ENCODE assay signal across 1 fruit fly cellular context in genomic region chr3L:339072-339471, dm6.
A peak's percentile ranks its signal among the peaks of the same experiment; 100 is the strongest.
TF ChIP-seq lines count a peak whose summit lies in the region.

No protein-coding gene starts in this region.

TF ChIP-seq in whole organism, embryonic, 481 proteins besides CTCF, POLR2A, EP300 and RAD21 (continued from another document and continues in another):
- TF ChIP-seq Usf (GFP tag; optimal IDR thresholded peaks at IDR 0.05; lab: Kevin White, UChicago) (no peak), otp (GFP tag; IDR thresholded peaks at IDR 0.05; lab: Robert Waterston, UW) (no peak), gem (tag; optimal IDR thresholded peaks at IDR 0.05; lab: Kevin White, UChicago) (no peak), CG1233 (GFP tag; optimal IDR thresholded peaks at IDR 0.05; lab: Kevin White, UChicago) (no peak), Gsc (GFP tag; IDR thresholded peaks at IDR 0.05; lab: Robert Waterston, UW) (no peak), B-H1 (GFP tag; IDR thresholded peaks at IDR 0.05; lab: Robert Waterston, UW) (no peak), Dll (GFP tag; IDR thresholded peaks at IDR 0.05; lab: Robert Waterston, UW; ENCODE audit: partially characterized antibody) (no peak), CoRest (tag; optimal IDR thresholded peaks at IDR 0.05; lab: Kevin White, UChicago) (no peak), bsh (GFP tag; optimal IDR thresholded peaks at IDR 0.05; lab: Kevin White, UChicago) (no peak), CG9215 (GFP tag; IDR thresholded peaks at IDR 0.05; lab: Robert Waterston, UW) (no peak), bigmax (GFP tag; optimal IDR thresholded peaks at IDR 0.05; lab: Kevin White, UChicago) (no peak), CG7556 (GFP tag; optimal IDR thresholded peaks at IDR 0.05; lab: Kevin White, UChicago) (no peak), ranshi (GFP tag; IDR thresholded peaks at IDR 0.05; lab: Robert Waterston, UW) (no peak), z (GFP tag; IDR thresholded peaks at IDR 0.05; lab: Robert Waterston, UW) (no peak), CG42726 (GFP tag; IDR thresholded peaks at IDR 0.05; lab: Robert Waterston, UW; ENCODE audit: partially characterized antibody) (no peak), CG17328 (GFP tag; IDR thresholded peaks at IDR 0.05; lab: Robert Waterston, UW) (no peak), CG3281 (GFP tag; optimal IDR thresholded peaks at IDR 0.05; lab: Kevin White, UChicago) (peak; percentile 15), mirr (GFP tag; optimal IDR thresholded peaks at IDR 0.05; lab: Kevin White, UChicago) (peak; percentile 31), tna (GFP tag; IDR thresholded peaks at IDR 0.05; lab: Robert Waterston, UW; ENCODE audit: partially characterized antibody) (no peak), CG34224 (GFP tag; IDR thresholded peaks at IDR 0.05; lab: Robert Waterston, UW; ENCODE audit: partially characterized antibody) (no peak), CG10543 (GFP tag; optimal IDR thresholded peaks at IDR 0.05; lab: Kevin White, UChicago) (peak; percentile 24), esg (GFP tag; conservative IDR thresholded peaks at IDR 0.05; lab: Robert Waterston, UW) (no peak), fd64A (GFP tag; optimal IDR thresholded peaks at IDR 0.05; lab: Kevin White, UChicago) (no peak), Lhr (GFP tag; optimal IDR thresholded peaks at IDR 0.05; lab: Kevin White, UChicago) (no peak), ewg (GFP tag; optimal IDR thresholded peaks at IDR 0.05; lab: Kevin White, UChicago) (no peak), Gug (GFP tag; IDR thresholded peaks at IDR 0.05; lab: Robert Waterston, UW) (no peak), fu2 (GFP tag; optimal IDR thresholded peaks at IDR 0.05; lab: Kevin White, UChicago) (no peak), Nf-YB (GFP tag; optimal IDR thresholded peaks at IDR 0.05; lab: Kevin White, UChicago) (no peak), HLH4C (GFP tag; IDR thresholded peaks at IDR 0.05; lab: Robert Waterston, UW; ENCODE audit: partially characterized antibody) (no peak), wdn (GFP tag; IDR thresholded peaks at IDR 0.05; lab: Robert Waterston, UW) (0 out of 2 replicates have a peak, but pooled peaks have one; percentile 19), CG7786 (GFP tag; optimal IDR thresholded peaks at IDR 0.05; lab: Kevin White, UChicago) (no peak), CG15479 (GFP tag; optimal IDR thresholded peaks at IDR 0.05; lab: Kevin White, UChicago) (no peak), CG14050 (GFP tag; IDR thresholded peaks at IDR 0.05; lab: Robert Waterston, UW) (no peak; the same call in 2 of the 3 replicates), tin (GFP tag; optimal IDR thresholded peaks at IDR 0.05; lab: Kevin White, UChicago) (no peak), CG4730 (GFP tag; IDR thresholded peaks at IDR 0.05; lab: Robert Waterston, UW) (no peak), CG15011 (GFP tag; optimal IDR thresholded peaks at IDR 0.05; lab: Kevin White, UChicago) (no peak), CG10366 (GFP tag; IDR thresholded peaks at IDR 0.05; lab: Robert Waterston, UW) (peak; percentile 82), ham (GFP tag; IDR thresholded peaks at IDR 0.05; lab: Robert Waterston, UW) (no peak), p53 (GFP tag; optimal IDR thresholded peaks at IDR 0.05; lab: Kevin White, UChicago) (no peak), CG7963 (GFP tag; IDR thresholded peaks at IDR 0.05; lab: Robert Waterston, UW; ENCODE audit: partially characterized antibody) (no peak), repo (GFP tag; optimal IDR thresholded peaks at IDR 0.05; lab: Kevin White, UChicago) (no peak), CG9609 (GFP tag; optimal IDR thresholded peaks at IDR 0.05; lab: Kevin White, UChicago) (no peak), Ssrp (tag; optimal IDR thresholded peaks at IDR 0.05; lab: Kevin White, UChicago) (no peak), sens-2 (GFP tag; IDR thresholded peaks at IDR 0.05; lab: Robert Waterston, UW) (no peak), CG17568 (GFP tag; optimal IDR thresholded peaks at IDR 0.05; lab: Kevin White, UChicago) (no peak), CG30403 (GFP tag; optimal IDR thresholded peaks at IDR 0.05; lab: Kevin White, UChicago) (no peak), Med (GFP tag; lab: Kevin White, UChicago) (peak; percentile 30), Blimp-1 (GFP tag; optimal IDR thresholded peaks at IDR 0.05; lab: Kevin White, UChicago) (no peak), CG10321 (GFP tag; IDR thresholded peaks at IDR 0.05; lab: Robert Waterston, UW) (no peak), Bdp1 (GFP tag; optimal IDR thresholded peaks at IDR 0.05; lab: Kevin White, UChicago) (no peak), trh (GFP tag; optimal IDR thresholded peaks at IDR 0.05; lab: Kevin White, UChicago) (no peak), gsb (GFP tag; IDR thresholded peaks at IDR 0.05; lab: Robert Waterston, UW) (no peak), CG15514 (GFP tag; optimal IDR thresholded peaks at IDR 0.05; lab: Kevin White, UChicago) (peak; percentile 34), CG31365 (tag; optimal IDR thresholded peaks at IDR 0.05; lab: Kevin White, UChicago) (no peak), eyg (GFP tag; optimal IDR thresholded peaks at IDR 0.05; lab: Kevin White, UChicago) (no peak), CG10267 (tag; optimal IDR thresholded peaks at IDR 0.05; lab: Kevin White, UChicago) (no peak), CG15269 (tag; optimal IDR thresholded peaks at IDR 0.05; lab: Kevin White, UChicago) (no peak), NK7.1 (GFP tag; optimal IDR thresholded peaks at IDR 0.05; lab: Kevin White, UChicago) (no peak), CG9932 (GFP tag; IDR thresholded peaks at IDR 0.05; lab: Robert Waterston, UW) (peak; percentile 37; the same call in 1 of the 2 replicates), twi (tag; optimal IDR thresholded peaks at IDR 0.05; lab: Kevin White, UChicago) (no peak), Doc3 (GFP tag; IDR thresholded peaks at IDR 0.05; lab: Robert Waterston, UW; ENCODE audit: partially characterized antibody) (no peak), ab (GFP tag; optimal IDR thresholded peaks at IDR 0.05; lab: Kevin White, UChicago) (no peak), CG13287 (GFP tag; IDR thresholded peaks at IDR 0.05; lab: Robert Waterston, UW; ENCODE audit: partially characterized antibody) (0 out of 2 replicates have a peak, but pooled peaks have one; percentile 12), CG8944 (GFP tag; optimal IDR thresholded peaks at IDR 0.05; lab: Kevin White, UChicago) (no peak), HHEX (GFP tag; optimal IDR thresholded peaks at IDR 0.05; lab: Kevin White, UChicago) (no peak), unpg (GFP tag; optimal IDR thresholded peaks at IDR 0.05; lab: Kevin White, UChicago) (no peak), CG17385 (GFP tag; optimal IDR thresholded peaks at IDR 0.05; lab: Kevin White, UChicago) (no peak), CG6791 (GFP tag; IDR thresholded peaks at IDR 0.05; lab: Robert Waterston, UW; ENCODE audit: partially characterized antibody) (no peak), CG13894 (tag; optimal IDR thresholded peaks at IDR 0.05; lab: Kevin White, UChicago) (peak; percentile 65), psq (GFP tag; optimal IDR thresholded peaks at IDR 0.05; lab: Kevin White, UChicago) (no peak), Rfx (GFP tag; IDR thresholded peaks at IDR 0.05; lab: Robert Waterston, UW) (peak; percentile 27; the same call in 1 of the 2 replicates), D19A (tag; optimal IDR thresholded peaks at IDR 0.05; lab: Kevin White, UChicago) (no peak), Nf-YC (tag; optimal IDR thresholded peaks at IDR 0.05; lab: Kevin White, UChicago) (peak; percentile 29), inv (GFP tag; IDR thresholded peaks at IDR 0.05; lab: Robert Waterston, UW; ENCODE audit: partially characterized antibody) (no peak), Hsf (GFP tag; optimal IDR thresholded peaks at IDR 0.05; lab: Kevin White, UChicago) (no peak), CG11560 (tag; IDR thresholded peaks at IDR 0.05; lab: Robert Waterston, UW) (no peak), GATAe (GFP tag; conservative IDR thresholded peaks at IDR 0.05; lab: Robert Waterston, UW) (peak; percentile 55; the same call in 1 of the 2 replicates), Optix (GFP tag; IDR thresholded peaks at IDR 0.05; lab: Robert Waterston, UW) (no peak), btn (GFP tag; optimal IDR thresholded peaks at IDR 0.05; lab: Kevin White, UChicago) (no peak), Lim3 (GFP tag; IDR thresholded peaks at IDR 0.05; lab: Robert Waterston, UW) (no peak), Fer3 (tag; optimal IDR thresholded peaks at IDR 0.05; lab: Kevin White, UChicago) (no peak), ken (GFP tag; IDR thresholded peaks at IDR 0.05; lab: Robert Waterston, UW) (no peak), CG16813 (GFP tag; IDR thresholded peaks at IDR 0.05; lab: Robert Waterston, UW; ENCODE audit: partially characterized antibody) (no peak), Dad (GFP tag; optimal IDR thresholded peaks at IDR 0.05; lab: Kevin White, UChicago) (no peak), org-1 (GFP tag; optimal IDR thresholded peaks at IDR 0.05; lab: Kevin White, UChicago) (no peak), toy (GFP tag; IDR thresholded peaks at IDR 0.05; lab: Robert Waterston, UW) (no peak), CG12391 (tag; optimal IDR thresholded peaks at IDR 0.05; lab: Kevin White, UChicago) (no peak), Asciz (GFP tag; optimal IDR thresholded peaks at IDR 0.05; lab: Kevin White, UChicago) (no peak), chinmo (GFP tag; IDR thresholded peaks at IDR 0.05; lab: Robert Waterston, UW; ENCODE audit: partially characterized antibody) (0 out of 4 replicates have a peak, but pooled peaks have one; percentile 18), kay (GFP tag; optimal IDR thresholded peaks at IDR 0.05; lab: Kevin White, UChicago) (no peak), sc (optimal IDR thresholded peaks at IDR 0.05; lab: Kevin White, UChicago) (no peak), sc (GFP tag; optimal IDR thresholded peaks at IDR 0.05; lab: Kevin White, UChicago) (no peak), jing (GFP tag; optimal IDR thresholded peaks at IDR 0.05; lab: Kevin White, UChicago) (no peak), kah (GFP tag; optimal IDR thresholded peaks at IDR 0.05; lab: Kevin White, UChicago) (no peak), Sry-β (GFP tag; optimal IDR thresholded peaks at IDR 0.05; lab: Kevin White, UChicago) (no peak), CG4282 (GFP tag; optimal IDR thresholded peaks at IDR 0.05; lab: Kevin White, UChicago) (no peak), row (GFP tag; IDR thresholded peaks at IDR 0.05; lab: Robert Waterston, UW) (peak; percentile 41; the same call in 2 of the 3 replicates), CG10462 (GFP tag; optimal IDR thresholded peaks at IDR 0.05; lab: Kevin White, UChicago) (no peak), klu (GFP tag; IDR thresholded peaks at IDR 0.05; lab: Robert Waterston, UW) (no peak), danr (GFP tag; IDR thresholded peaks at IDR 0.05; lab: Robert Waterston, UW) (no peak), Sin3A (optimal IDR thresholded peaks at IDR 0.05; lab: Kevin White, UChicago) (no peak), Max (GFP tag; optimal IDR thresholded peaks at IDR 0.05; lab: Kevin White, UChicago) (no peak), Six4 (GFP tag; optimal IDR thresholded peaks at IDR 0.05; lab: Kevin White, UChicago) (no peak), CG18764 (GFP tag; optimal IDR thresholded peaks at IDR 0.05; lab: Kevin White, UChicago) (no peak), dan (GFP tag; IDR thresholded peaks at IDR 0.05; lab: Robert Waterston, UW) (no peak), pfk (GFP tag; optimal IDR thresholded peaks at IDR 0.05; lab: Kevin White, UChicago) (no peak), NC2α (GFP tag; optimal IDR thresholded peaks at IDR 0.05; lab: Kevin White, UChicago) (no peak), E2f2 (GFP tag; IDR thresholded peaks at IDR 0.05; lab: Robert Waterston, UW) (peak; percentile 35; the same call in 1 of the 2 replicates), CG7839 (tag; optimal IDR thresholded peaks at IDR 0.05; lab: Kevin White, UChicago) (no peak), CG1603 (tag; optimal IDR thresholded peaks at IDR 0.05; lab: Kevin White, UChicago) (no peak), CG7745 (tag; optimal IDR thresholded peaks at IDR 0.05; lab: Kevin White, UChicago) (no peak), slou (GFP tag; optimal IDR thresholded peaks at IDR 0.05; lab: Kevin White, UChicago) (no peak), pum (GFP tag; optimal IDR thresholded peaks at IDR 0.05; lab: Kevin White, UChicago) (no peak), CG1832 (GFP tag; optimal IDR thresholded peaks at IDR 0.05; lab: Kevin White, UChicago) (no peak), tup (GFP tag; optimal IDR thresholded peaks at IDR 0.05; lab: Kevin White, UChicago) (no peak), hb (GFP tag; IDR thresholded peaks at IDR 0.05; lab: Robert Waterston, UW; ENCODE audit: partially characterized antibody) (no peak), peb (GFP tag; IDR thresholded peaks at IDR 0.05; lab: Robert Waterston, UW) (no peak), caup (GFP tag; optimal IDR thresholded peaks at IDR 0.05; lab: Kevin White, UChicago; ENCODE audit: severe bottlenecking) (peak; percentile 8), oc (tag; optimal IDR thresholded peaks at IDR 0.05; lab: Kevin White, UChicago) (no peak), Side (GFP tag; optimal IDR thresholded peaks at IDR 0.05; lab: Kevin White, UChicago) (no peak), CrebB (tag; optimal IDR thresholded peaks at IDR 0.05; lab: Kevin White, UChicago) (no peak), Hr51 (GFP tag; optimal IDR thresholded peaks at IDR 0.05; lab: Kevin White, UChicago) (no peak), CG1792 (GFP tag; optimal IDR thresholded peaks at IDR 0.05; lab: Kevin White, UChicago) (no peak), CG7271 (tag; optimal IDR thresholded peaks at IDR 0.05; lab: Kevin White, UChicago) (no peak), CG14860 (GFP tag; IDR thresholded peaks at IDR 0.05; lab: Robert Waterston, UW; ENCODE audit: partially characterized antibody) (no peak), nerfin-2 (GFP tag; IDR thresholded peaks at IDR 0.05; lab: Robert Waterston, UW; ENCODE audit: partially characterized antibody) (no peak), al (GFP tag; IDR thresholded peaks at IDR 0.05; lab: Robert Waterston, UW) (no peak), gro (GFP tag; optimal IDR thresholded peaks at IDR 0.05; lab: Kevin White, UChicago) (no peak), nmo (GFP tag; optimal IDR thresholded peaks at IDR 0.05; lab: Kevin White, UChicago) (no peak), YL-1 (GFP tag; optimal IDR thresholded peaks at IDR 0.05; lab: Kevin White, UChicago) (no peak), ci (GFP tag; IDR thresholded peaks at IDR 0.05; lab: Robert Waterston, UW) (peak; percentile 22; the same call in 1 of the 3 replicates), vfl (GFP tag; optimal IDR thresholded peaks at IDR 0.05; lab: Kevin White, UChicago) (no peak), CG9797 (GFP tag; optimal IDR thresholded peaks at IDR 0.05; lab: Kevin White, UChicago) (no peak), CG18262 (tag; optimal IDR thresholded peaks at IDR 0.05; lab: Kevin White, UChicago) (no peak), CG15696 (tag; optimal IDR thresholded peaks at IDR 0.05; lab: Kevin White, UChicago) (no peak), Fer1 (GFP tag; optimal IDR thresholded peaks at IDR 0.05; lab: Kevin White, UChicago) (peak; percentile 44)
